Fruit fly (Drosophila melanogaster): ENCODE measurements around the gene SF2.

The SF2 gene

DNA sequence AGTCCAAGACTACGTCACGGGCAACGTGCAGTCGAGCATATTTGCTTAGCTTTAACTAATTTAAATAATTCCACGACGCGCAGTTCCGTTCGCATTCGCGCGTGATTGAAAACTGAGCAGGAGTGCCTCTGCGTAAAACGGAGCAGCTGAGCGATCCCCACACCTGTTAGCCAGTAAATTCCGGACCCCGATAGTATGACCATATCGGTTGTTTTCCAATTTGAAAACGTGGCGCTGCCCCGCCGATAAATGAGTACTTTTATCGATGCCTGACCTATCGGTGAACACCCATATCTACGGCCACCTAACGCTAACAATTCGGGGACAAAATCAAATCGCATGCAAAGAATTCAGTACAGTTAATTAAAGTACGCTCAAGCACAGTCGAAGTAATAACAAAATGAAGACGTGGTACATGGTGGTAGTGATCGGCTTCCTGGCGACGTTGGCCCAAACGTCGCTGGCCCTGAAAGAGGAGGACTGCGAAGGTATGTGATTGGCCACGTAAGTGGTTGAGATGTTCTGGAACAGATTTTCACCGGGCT, 7.4 kb upstream of the SF2 start, which contains the start of the genes CG14879 and Manf:
CG14879 (minus strand) TSS at position 116 of the 545 bp plus-strand sequence.
Manf (plus strand) TSS at position 294 of the 545 bp plus-strand sequence.
- peak; percentile 14 for TF ChIP-seq noc (tag; optimal IDR thresholded peaks at IDR 0.05)

dm6 chr3R:16348289-16348688, 6.5 kb upstream of the SF2 start:
- TF ChIP-seq noc (tag; optimal IDR thresholded peaks at IDR 0.05): no peak

DNA sequence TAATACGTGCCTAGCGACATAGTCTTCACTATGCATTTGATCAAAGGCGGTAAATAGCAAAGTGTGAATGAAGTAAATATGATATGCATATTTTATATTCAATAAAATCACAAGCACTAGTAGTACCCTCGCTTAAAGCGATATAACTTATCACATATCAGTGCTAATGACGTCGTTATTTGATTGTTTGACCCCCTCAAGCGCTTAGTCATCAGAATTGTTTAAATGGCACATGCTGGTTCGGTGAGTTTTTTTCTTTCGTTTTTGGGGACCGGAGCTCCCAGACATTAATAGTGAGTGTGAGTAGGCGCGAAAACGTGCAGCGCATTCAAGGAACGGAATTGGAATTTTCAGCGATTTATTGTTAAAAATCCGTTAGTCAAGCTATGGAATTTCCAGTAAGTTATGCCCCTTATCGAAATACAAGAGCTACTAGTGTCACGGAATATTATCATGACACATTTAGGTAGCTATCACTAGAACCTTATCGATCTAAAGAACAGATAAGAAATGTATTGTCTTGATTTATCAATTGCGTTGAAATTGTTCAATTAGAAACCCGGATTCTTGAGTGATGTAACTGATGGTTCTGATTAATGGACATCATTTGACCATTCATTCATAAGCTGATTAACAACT, 6.0 kb upstream of the SF2 start:
- TF ChIP-seq noc (tag; optimal IDR thresholded peaks at IDR 0.05): peak; percentile 44

DNA sequence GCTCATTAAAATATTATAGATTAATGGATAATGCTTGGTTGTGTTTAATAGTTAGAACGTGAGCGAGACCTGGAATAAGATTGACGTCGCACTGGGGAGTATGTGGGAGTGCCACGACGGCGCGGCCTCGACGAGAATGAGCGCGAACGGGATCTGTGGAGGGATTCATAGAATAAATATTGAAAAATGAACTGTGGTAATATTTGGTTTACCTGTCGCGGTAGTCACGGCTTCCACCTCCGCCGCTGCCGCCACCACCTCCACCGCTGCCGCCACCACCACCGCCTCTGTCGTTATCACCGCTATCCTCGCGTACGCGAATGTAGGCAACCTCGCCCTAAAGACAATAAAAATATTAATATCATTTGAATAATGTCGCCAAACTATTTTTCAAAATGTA, 1.2 kb downstream of the SF2 start:
- no peak for TF ChIP-seq noc (tag; optimal IDR thresholded peaks at IDR 0.05)

dm6 chr3R:16339475-16339874, 2.3 kb downstream of the SF2 start, which contains the start of gene Sulf1:
TSS of gene Sulf1 (minus strand) at chr3R:16339575.
- TF ChIP-seq noc (tag; optimal IDR thresholded peaks at IDR 0.05): no peak

- no peak for TF ChIP-seq noc (tag; optimal IDR thresholded peaks at IDR 0.05)
Observed at dm6 chr3R:16338342-16338741, 3.4 kb downstream of the SF2 start.

- TF ChIP-seq noc (tag; optimal IDR thresholded peaks at IDR 0.05): no peak
Observed at dm6 chr3R:16337863-16338262, 3.9 kb downstream of the SF2 start.

dm6 chr3R:16337053-16337385, 4.8 kb downstream of the SF2 start:
- no peak for TF ChIP-seq noc (tag; optimal IDR thresholded peaks at IDR 0.05)

- no peak for TF ChIP-seq noc (tag; optimal IDR thresholded peaks at IDR 0.05)
Observed at dm6 chr3R:16336327-16337052, 5.3 kb downstream of the SF2 start.

- no peak for TF ChIP-seq noc (tag; optimal IDR thresholded peaks at IDR 0.05)
Observed at dm6 chr3R:16335438-16336073, 6.2 kb downstream of the SF2 start.

- TF ChIP-seq noc (tag; optimal IDR thresholded peaks at IDR 0.05): no peak
Observed at dm6 chr3R:16334797-16335196, 7.0 kb downstream of the SF2 start.

- TF ChIP-seq noc (tag; optimal IDR thresholded peaks at IDR 0.05): no peak
Observed at dm6 chr3R:16334329-16334728, 7.5 kb downstream of the SF2 start.

DNA sequence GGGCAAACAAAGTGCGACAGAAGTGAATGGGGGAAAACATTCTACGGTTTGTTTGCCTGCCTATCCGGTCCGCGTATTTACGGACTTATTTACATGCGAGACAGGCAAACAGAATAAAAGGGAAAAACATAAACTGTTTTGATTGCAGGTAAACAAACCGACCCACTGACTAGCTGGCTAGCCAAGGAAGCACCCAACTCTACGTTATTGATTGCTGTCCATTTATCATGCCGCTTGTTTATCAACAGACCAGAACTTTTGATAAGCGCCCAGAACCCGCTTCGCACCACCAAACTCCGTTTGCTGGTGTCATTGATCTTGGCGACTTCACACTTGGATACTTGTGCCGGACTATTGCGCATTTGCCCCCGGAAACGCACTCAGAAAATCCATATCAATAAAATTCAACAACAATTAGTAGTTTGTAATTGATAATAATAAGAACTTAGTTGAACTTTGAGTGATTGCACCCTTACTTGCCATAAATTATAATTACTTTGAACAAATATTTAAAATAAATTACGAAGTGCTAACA, 9.9 kb downstream of the SF2 start:
- peak; percentile 25 for TF ChIP-seq noc (tag; optimal IDR thresholded peaks at IDR 0.05)

dm6 chr3R:16329797-16330196, 12.0 kb downstream of the SF2 start:
- no peak for TF ChIP-seq noc (tag; optimal IDR thresholded peaks at IDR 0.05)

dm6 chr3R:16327549-16327948, 14.2 kb downstream of the SF2 start, which contains the start of gene CG17930:
TSS of gene CG17930 (plus strand) at chr3R:16327849.
- no peak for TF ChIP-seq noc (tag; optimal IDR thresholded peaks at IDR 0.05)

dm6 chr3R:16325192-16325591, 16.6 kb downstream of the SF2 start, which contains the start of gene CG17929:
TSS of gene CG17929 (plus strand) at chr3R:16325492.
- no peak for TF ChIP-seq noc (tag; optimal IDR thresholded peaks at IDR 0.05)

Measured in whole organism, larva.